Worm (Caenorhabditis elegans) whole organism, L4 larva: ENCODE data around the gene mcm-5.

Source experiments
- F26F4.8 ChIP-seq: fragments of 200-800 bp; sonication (Bioruptor generic); conservative IDR thresholded peaks from 2 replicates; pipeline ENCODE4 v1.3.6; 2022; ENCODE audit warnings: missing genetic modification characterization, missing compliant biosample characterization
- F37D6.2 ChIP-seq: sonication (generic microtip); optimal IDR thresholded peaks from 2 replicates; lab custom pipeline; 2016; ENCODE audit warnings: mild to moderate bottlenecking, missing genetic modification characterization, missing compliant biosample characterization
- Y48G9A.11 ChIP-seq: fragments of 200-800 bp; sonication (Bioruptor generic); IDR thresholded peaks from 2 replicates; pipeline ENCODE4 v1.3.6; 2022; ENCODE audit warnings: missing genetic modification reagents, missing genetic modification characterization, missing compliant biosample characterization
- Y75B8A.6 ChIP-seq: fragments of 200-800 bp; sonication (Bioruptor generic); IDR thresholded peaks from 2 replicates; pipeline ENCODE4 v1.3.6; 2022; ENCODE audit warnings: missing genetic modification reagents, missing genetic modification characterization, missing compliant biosample characterization
- ZK337.2 ChIP-seq: fragments of 200-800 bp; sonication (Bioruptor generic); IDR thresholded peaks from 2 replicates; pipeline ENCODE4 v1.3.6; 2022; ENCODE audit warnings: missing genetic modification reagents, missing genetic modification characterization, missing compliant biosample characterization
- ZK546.5 ChIP-seq, 2 experiments: sonication (generic microtip); optimal IDR thresholded peaks; 2 replicates each; lab custom pipeline; 2017; ENCODE audit warnings: missing biosample characterization in 2 of 2, missing genetic modification characterization in 2 of 2
- aha-1 ChIP-seq: fragments of 150-350 bp; peaks from one replicate; lab custom pipeline; 2014; ENCODE audit warnings: missing biosample characterization, missing genetic modification characterization
- ama-1 ChIP-seq: fragments of 150-350 bp; optimal IDR thresholded peaks from 2 replicates; lab custom pipeline; 2014; ENCODE audit warnings: inconsistent platforms, mixed read lengths
- arid-1 ChIP-seq: fragments of 200-800 bp; sonication (Bioruptor generic); conservative IDR thresholded peaks from 2 replicates; pipeline ENCODE4 v1.3.6; 2022; ENCODE audit warnings: missing genetic modification reagents, missing genetic modification characterization, missing compliant biosample characterization
- attf-4 ChIP-seq: sonication (generic microtip); optimal IDR thresholded peaks from 3 replicates; lab custom pipeline; 2017; ENCODE audit warnings: missing biosample characterization, missing genetic modification characterization
- ceh-44 ChIP-seq: fragments of 200-800 bp; sonication (Bioruptor generic); IDR thresholded peaks from 2 replicates; pipeline ENCODE4 v1.3.6; 2022; ENCODE audit warnings: missing genetic modification reagents, missing genetic modification characterization, missing compliant biosample characterization
- ceh-62 ChIP-seq: sonication (generic microtip); optimal IDR thresholded peaks from 2 replicates; lab custom pipeline; 2017; ENCODE audit warnings: missing biosample characterization, missing genetic modification characterization
- cey-2 ChIP-seq: sonication (generic microtip); optimal IDR thresholded peaks from 3 replicates; lab custom pipeline; 2017; ENCODE audit warnings: missing genetic modification characterization, mild to moderate bottlenecking, missing compliant biosample characterization, antibody characterized with exemption, borderline replicate concordance; ENCODE audit not compliant: insufficient read depth
- daf-19 ChIP-seq: fragments of 200-800 bp; sonication (Bioruptor generic); conservative IDR thresholded peaks from 2 replicates; pipeline ENCODE4 v1.3.6; 2022; ENCODE audit warnings: missing genetic modification characterization, missing compliant biosample characterization
- daf-8 ChIP-seq: fragments of 200-800 bp; sonication (Bioruptor generic); IDR thresholded peaks from 2 replicates; pipeline ENCODE4 v1.3.6; 2022; ENCODE audit warnings: missing genetic modification characterization, missing compliant biosample characterization
- duxl-1 ChIP-seq: sonication (generic microtip); optimal IDR thresholded peaks from 2 replicates; lab custom pipeline; 2016; ENCODE audit warnings: mild to moderate bottlenecking, missing genetic modification characterization, moderate library complexity, missing compliant biosample characterization; ENCODE audit not compliant: poor library complexity
- egl-27 ChIP-seq: sonication (generic microtip); optimal IDR thresholded peaks from 3 replicates; lab custom pipeline; 2017; ENCODE audit warnings: missing biosample characterization, missing genetic modification reagents, missing genetic modification characterization
- hlh-11 ChIP-seq: fragments of 200-800 bp; sonication (Bioruptor generic); optimal IDR thresholded peaks from 2 replicates; lab custom pipeline; 2018; ENCODE audit warnings: mild to moderate bottlenecking, missing genetic modification characterization, missing compliant biosample characterization
- hlh-30 ChIP-seq: sonication (generic microtip); optimal IDR thresholded peaks from 2 replicates; lab custom pipeline; 2017; ENCODE audit warnings: antibody characterized with exemption, mild to moderate bottlenecking, missing genetic modification characterization, missing compliant biosample characterization; ENCODE audit not compliant: insufficient read depth
- jun-1 ChIP-seq: fragments of 150-350 bp; optimal IDR thresholded peaks from 2 replicates; lab custom pipeline; 2014; ENCODE audit warnings: missing biosample characterization, missing genetic modification reagents, missing genetic modification characterization
- lim-7 ChIP-seq: fragments of 200-800 bp; sonication (Bioruptor generic); IDR thresholded peaks from 2 replicates; pipeline ENCODE4 v1.3.6; 2022; ENCODE audit warnings: missing genetic modification characterization, missing compliant biosample characterization
- lin-15B ChIP-seq: fragments of 150-350 bp; sonication (generic microtip); optimal IDR thresholded peaks from 3 replicates; lab custom pipeline; 2014; ENCODE audit warnings: missing biosample characterization, missing genetic modification characterization
- lin-38 ChIP-seq: fragments of 200-800 bp; sonication (Bioruptor generic); IDR thresholded peaks from 2 replicates; pipeline ENCODE4 v1.3.6; 2022; ENCODE audit warnings: missing genetic modification reagents, missing genetic modification characterization, missing compliant biosample characterization
- lir-3 ChIP-seq: sonication (generic microtip); optimal IDR thresholded peaks from 2 replicates; lab custom pipeline; 2016; ENCODE audit warnings: mild to moderate bottlenecking, missing genetic modification characterization, missing compliant biosample characterization
- mdl-1 ChIP-seq, 2 experiments: fragments of 150-350 bp in 1 of 2; sonication (generic microtip) in 1 of 2; optimal IDR thresholded peaks; 2 replicates each; lab custom pipeline; 2014 to 2017; ENCODE audit warnings: missing biosample characterization in 2 of 2, missing genetic modification characterization in 2 of 2
- mdt-29 ChIP-seq: fragments of 200-800 bp; sonication (Bioruptor generic); IDR thresholded peaks from 2 replicates; pipeline ENCODE4 v1.3.6; 2022; ENCODE audit warnings: missing genetic modification reagents, missing genetic modification characterization, missing compliant biosample characterization
- mxl-2 ChIP-seq: fragments of 200-800 bp; sonication (Bioruptor generic); conservative IDR thresholded peaks from 2 replicates; pipeline ENCODE4 v1.3.6; 2022; ENCODE audit warnings: missing genetic modification reagents, missing genetic modification characterization, missing compliant biosample characterization
- nhr-10 ChIP-seq: fragments of 150-350 bp; optimal IDR thresholded peaks from 2 replicates; lab custom pipeline; 2014; ENCODE audit warnings: missing biosample characterization, missing genetic modification characterization
- nhr-237 ChIP-seq: sonication (generic microtip); optimal IDR thresholded peaks from 2 replicates; lab custom pipeline; 2017; ENCODE audit warnings: missing biosample characterization, missing genetic modification characterization
- nhr-25 ChIP-seq: sonication (generic microtip); optimal IDR thresholded peaks from 2 replicates; lab custom pipeline; 2017; ENCODE audit warnings: missing genetic modification characterization, mild to moderate bottlenecking, missing compliant biosample characterization, antibody characterized with exemption, moderate library complexity, borderline replicate concordance; ENCODE audit not compliant: insufficient read depth
- nhr-41 ChIP-seq: fragments of 200-800 bp; sonication (Bioruptor generic); IDR thresholded peaks from 2 replicates; pipeline ENCODE4 v1.3.6; 2022; ENCODE audit warnings: missing genetic modification reagents, missing genetic modification characterization, missing compliant biosample characterization
- nhr-42 ChIP-seq: fragments of 200-800 bp; sonication (Bioruptor generic); IDR thresholded peaks from 2 replicates; pipeline ENCODE4 v1.3.6; 2022; ENCODE audit warnings: missing genetic modification characterization, missing compliant biosample characterization
- nhr-48 ChIP-seq: sonication (generic microtip); optimal IDR thresholded peaks from 2 replicates; lab custom pipeline; 2016; ENCODE audit warnings: mild to moderate bottlenecking, missing genetic modification characterization, missing compliant biosample characterization
- nhr-76 ChIP-seq: fragments of 150-350 bp; optimal IDR thresholded peaks from 2 replicates; lab custom pipeline; 2014; ENCODE audit warnings: missing biosample characterization, missing genetic modification characterization
- pha-4 ChIP-seq, 2 experiments: fragments of 150-350 bp in 1 of 2; fragments of 200-800 bp in 1 of 2; sonication (Bioruptor generic) in 1 of 2; IDR thresholded peaks in 1 of 2; optimal IDR thresholded peaks in 1 of 2; 2 replicates each; pipeline versions ENCODE4 v1.3.6 to Lab custom; 2014 to 2022; ENCODE audit warnings: missing genetic modification characterization in 2 of 2, missing genetic modification reagents in 2 of 2, missing biosample characterization in 1 of 2, missing compliant biosample characterization in 1 of 2
- php-3 ChIP-seq: fragments of 200-800 bp; sonication (Bioruptor generic); IDR thresholded peaks from 2 replicates; pipeline ENCODE4 v1.3.6; 2022; ENCODE audit warnings: missing genetic modification reagents, missing genetic modification characterization, missing compliant biosample characterization
- rbr-2 ChIP-seq: sonication (generic microtip); optimal IDR thresholded peaks from 2 replicates; lab custom pipeline; 2016; ENCODE audit warnings: missing genotype, missing genetic modification characterization, missing compliant biosample characterization
- saeg-2 ChIP-seq: fragments of 200-800 bp; sonication (Bioruptor generic); IDR thresholded peaks from 2 replicates; pipeline ENCODE4 v1.3.6; 2022; ENCODE audit warnings: missing genetic modification reagents, missing genetic modification characterization, missing compliant biosample characterization
- set-16 ChIP-seq: fragments of 200-800 bp; sonication (Bioruptor generic); IDR thresholded peaks from 2 replicates; pipeline ENCODE4 v1.3.6; 2022; ENCODE audit warnings: missing genetic modification reagents, missing genetic modification characterization, missing compliant biosample characterization
- skn-1 ChIP-seq: fragments of 150-350 bp; optimal IDR thresholded peaks from 2 replicates; lab custom pipeline; 2014; ENCODE audit warnings: missing biosample characterization, missing genetic modification characterization
- snpc-4 ChIP-seq: fragments of 150-350 bp; optimal IDR thresholded peaks from 2 replicates; lab custom pipeline; 2014; ENCODE audit warnings: missing biosample characterization, missing genetic modification characterization
- spr-3 ChIP-seq: fragments of 200-800 bp; sonication (Bioruptor generic); optimal IDR thresholded peaks from 2 replicates; lab custom pipeline; 2018; ENCODE audit warnings: mild to moderate bottlenecking, missing genetic modification characterization, missing compliant biosample characterization
- unc-130 ChIP-seq: sonication (generic microtip); optimal IDR thresholded peaks from 2 replicates; lab custom pipeline; 2016; ENCODE audit warnings: missing genetic modification reagents, missing genetic modification characterization, missing compliant biosample characterization
- unc-39 ChIP-seq: sonication (generic microtip); optimal IDR thresholded peaks from 2 replicates; lab custom pipeline; 2017; ENCODE audit warnings: missing biosample characterization, missing genetic modification characterization
- vab-7 ChIP-seq: fragments of 200-800 bp; sonication (Bioruptor generic); IDR thresholded peaks from 2 replicates; pipeline ENCODE4 v1.3.6; 2022; ENCODE audit warnings: missing genetic modification reagents, missing genetic modification characterization, missing compliant biosample characterization
- zag-1 ChIP-seq: fragments of 150-350 bp; optimal IDR thresholded peaks from 2 replicates; lab custom pipeline; 2014; ENCODE audit warnings: missing biosample characterization, missing genetic modification characterization
- zfp-3 ChIP-seq: fragments of 200-800 bp; sonication (Bioruptor generic); conservative IDR thresholded peaks from 2 replicates; pipeline ENCODE4 v1.3.6; 2022; ENCODE audit warnings: missing genetic modification reagents, missing genetic modification characterization, missing compliant biosample characterization
- zip-2 ChIP-seq: fragments of 150-350 bp; optimal IDR thresholded peaks from 2 replicates; lab custom pipeline; 2014; ENCODE audit warnings: missing biosample characterization, missing genetic modification characterization
- ztf-11 ChIP-seq: fragments of 150-350 bp; optimal IDR thresholded peaks from 2 replicates; lab custom pipeline; 2014; ENCODE audit warnings: missing biosample characterization, missing genetic modification characterization

mcm-5 gene

DNA sequence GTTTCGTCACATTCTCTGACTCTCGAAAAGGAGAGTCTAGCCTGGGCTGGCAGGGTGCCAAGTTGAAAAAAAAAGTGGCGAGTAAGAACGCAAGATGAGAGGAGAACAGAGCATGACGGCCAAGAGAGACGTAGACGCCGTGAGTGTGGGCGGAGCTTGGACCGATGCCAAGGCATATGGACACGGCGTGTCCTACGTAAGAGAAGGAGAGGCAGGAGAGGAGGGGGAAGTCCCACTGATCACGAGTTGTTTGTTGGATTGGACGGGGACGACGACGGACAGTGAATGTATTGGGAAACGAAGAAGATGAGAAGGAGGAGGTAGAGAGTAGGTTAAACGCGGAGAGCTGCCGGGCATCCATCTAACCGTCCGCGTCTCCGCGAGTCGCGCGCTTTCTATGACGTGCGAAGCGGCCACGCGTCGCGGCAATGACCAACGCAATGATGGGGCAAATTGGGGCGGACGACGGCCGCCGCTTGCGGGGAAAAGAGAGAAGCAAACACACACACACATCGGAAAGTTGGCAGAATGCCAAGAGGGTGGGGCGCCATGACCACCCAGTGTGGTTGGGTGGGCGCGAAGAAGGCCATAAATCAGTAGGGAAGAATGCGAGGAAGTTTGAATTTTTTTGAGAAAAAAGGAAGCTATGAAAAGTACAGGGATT is 9.0 kb downstream of the mcm-5 start (continued):
- TF ChIP-seq zip-2 (tag; lab: Kevin White, UChicago) = peak; percentile 79
- TF ChIP-seq duxl-1 (tag; lab: Kevin White, UChicago) = peak; percentile 81
- TF ChIP-seq unc-39 = no peak
- peak; percentile 98 for TF ChIP-seq hlh-30
- peak; percentile 82 for TF ChIP-seq vab-7 (GFP tag; lab: Robert Waterston, UW)
- peak; percentile 82 for TF ChIP-seq lir-3 (tag; lab: Kevin White, UChicago)
- peak; percentile 25 for TF ChIP-seq unc-130 (GFP tag; lab: Kevin White, UChicago)
- peak; percentile 42; the same call in 1 of the 2 replicates for TF ChIP-seq lim-7 (GFP tag; lab: Robert Waterston, UW)
- TF ChIP-seq F26F4.8 = no peak
- 0 out of 2 replicates have a peak, but pooled peaks have one; percentile 5 for TF ChIP-seq ceh-44 (GFP tag; lab: Robert Waterston, UW)
- TF ChIP-seq nhr-25 (tag; lab: Kevin White, UChicago) = peak; percentile 83
- TF ChIP-seq egl-27 (tag; lab: Kevin White, UChicago) = no peak
- TF ChIP-seq hlh-11 (tag; lab: Kevin White, UChicago) = peak; percentile 100
- TF ChIP-seq nhr-41 (GFP tag; lab: Robert Waterston, UW) = peak; percentile 91
- no peak for TF ChIP-seq ama-1 (lab: Kevin White, UChicago)
- no peak for TF ChIP-seq skn-1 (tag; lab: Kevin White, UChicago)
- peak; percentile 82 for TF ChIP-seq cey-2 (tag; lab: Kevin White, UChicago)
- TF ChIP-seq zfp-3 (GFP tag; lab: Robert Waterston, UW) = peak; percentile 91
- TF ChIP-seq mdt-29 (GFP tag; lab: Robert Waterston, UW) = peak; percentile 89
- TF ChIP-seq nhr-42 (GFP tag; lab: Robert Waterston, UW) = peak; percentile 84
- peak; percentile 54 for TF ChIP-seq attf-4 (tag; lab: Kevin White, UChicago)
- TF ChIP-seq ceh-62 (tag; lab: Kevin White, UChicago) = no peak
- peak; percentile 98 for TF ChIP-seq saeg-2 (GFP tag; lab: Robert Waterston, UW)
- TF ChIP-seq snpc-4 (tag; lab: Kevin White, UChicago) = peak; percentile 56
- TF ChIP-seq Y75B8A.6 (GFP tag; lab: Robert Waterston, UW) = 0 out of 2 replicates have a peak, but pooled peaks have one; percentile 8
- peak; percentile 57 for TF ChIP-seq nhr-237
- peak; percentile 91 for TF ChIP-seq zag-1 (tag; lab: Kevin White, UChicago)
- TF ChIP-seq set-16 (GFP tag; lab: Robert Waterston, UW) = peak; percentile 100
- peak; percentile 81 for TF ChIP-seq daf-19
- peak; percentile 93 for TF ChIP-seq nhr-10
- peak; percentile 92 for TF ChIP-seq spr-3 (GFP tag; lab: Kevin White, UChicago)
- peak; percentile 25 for TF ChIP-seq lin-15B (tag; lab: Kevin White, UChicago)
- TF ChIP-seq F37D6.2 (tag; lab: Kevin White, UChicago) = peak; percentile 97
- peak; percentile 98 to 99 for TF ChIP-seq mdl-1 (tag; optimal IDR thresholded peaks at IDR 0.05; lab: Kevin White, UChicago)
- TF ChIP-seq php-3 (GFP tag; lab: Robert Waterston, UW) = peak; percentile 77
- peak; percentile 90 for TF ChIP-seq jun-1 (tag; lab: Kevin White, UChicago)
- no peak for TF ChIP-seq Y48G9A.11
- TF ChIP-seq nhr-48 = peak; percentile 99
- TF ChIP-seq lin-38 (GFP tag; lab: Robert Waterston, UW) = peak; percentile 85
- TF ChIP-seq ZK546.5 (tag; optimal IDR thresholded peaks at IDR 0.05; lab: Kevin White, UChicago) = peak in 1 of 2 experiments; percentile 52
- no peak for TF ChIP-seq ztf-11 (tag; lab: Kevin White, UChicago)
- peak; percentile 99 for TF ChIP-seq rbr-2 (tag; lab: Kevin White, UChicago)
- peak; percentile 83 for TF ChIP-seq mxl-2 (GFP tag; lab: Robert Waterston, UW)
- peak; percentile 98 for TF ChIP-seq pha-4 (GFP tag; IDR thresholded peaks at IDR 0.05; lab: Robert Waterston, UW)
- TF ChIP-seq pha-4 (tag; optimal IDR thresholded peaks at IDR 0.05; lab: Kevin White, UChicago) = peak; percentile 40
- TF ChIP-seq aha-1 (tag; lab: Kevin White, UChicago) = peak; percentile 100
- peak; percentile 58 for TF ChIP-seq nhr-76 (tag; lab: Kevin White, UChicago)
- no peak for TF ChIP-seq daf-8 (GFP tag; lab: Robert Waterston, UW)
- peak; percentile 38; the same call in 1 of the 2 replicates for TF ChIP-seq ZK337.2 (GFP tag; lab: Robert Waterston, UW)
- peak; percentile 87 for TF ChIP-seq arid-1 (GFP tag; lab: Robert Waterston, UW)
